Worm (Caenorhabditis elegans) whole organism, young adult: ENCODE measurements around the gene tcer-1.

ENCODE experiments used
- F10E7.11 ChIP-seq: sonication (generic microtip); optimal IDR thresholded peaks from 2 replicates; lab custom pipeline; 2017; ENCODE audit warnings: mild to moderate bottlenecking, missing genetic modification characterization, moderate library complexity, missing compliant biosample characterization
- F37B4.10 ChIP-seq: fragments of 200-800 bp; sonication (Bioruptor generic); IDR thresholded peaks from 2 replicates; pipeline ENCODE4 v1.3.6; 2022; ENCODE audit warnings: missing genetic modification characterization, missing compliant biosample characterization
- Y79H2A.3 ChIP-seq: fragments of 200-800 bp; sonication (Bioruptor generic); conservative IDR thresholded peaks from 2 replicates; pipeline ENCODE4 v1.3.6; 2022; ENCODE audit warnings: missing genetic modification reagents, missing genetic modification characterization, missing compliant biosample characterization
- ama-1 ChIP-seq, 3 experiments: fragments of 150-350 bp in 1 of 3; sonication (generic microtip) in 2 of 3; optimal IDR thresholded peaks; 2 replicates each; lab custom pipeline; 2014 to 2018; ENCODE audit warnings: missing biosample characterization in 2 of 3, missing genetic modification characterization in 2 of 3, missing genetic modification reagents in 2 of 3
- attf-6 ChIP-seq: fragments of 200-800 bp; sonication (Bioruptor generic); IDR thresholded peaks from 2 replicates; pipeline ENCODE4 v1.3.6; 2022; ENCODE audit warnings: missing genetic modification reagents, missing genetic modification characterization, missing compliant biosample characterization
- efl-1 ChIP-seq: fragments of 150-350 bp; optimal IDR thresholded peaks from 2 replicates; lab custom pipeline; 2014; ENCODE audit warnings: missing biosample characterization, missing genetic modification reagents, missing genetic modification characterization
- him-1 ChIP-seq: sonication (generic microtip); optimal IDR thresholded peaks from 2 replicates; lab custom pipeline; 2016; ENCODE audit warnings: missing genotype, missing genetic modification reagents, missing genetic modification characterization, missing compliant biosample characterization
- lin-40 ChIP-seq: sonication (generic microtip); optimal IDR thresholded peaks from 2 replicates; lab custom pipeline; 2016; ENCODE audit warnings: missing genetic modification characterization, mild to moderate bottlenecking, missing compliant biosample characterization, missing genotype, missing genetic modification reagents
- unc-62 ChIP-seq: fragments of 150-350 bp; optimal IDR thresholded peaks from 2 replicates; lab custom pipeline; 2014; ENCODE audit warnings: missing biosample characterization, missing genetic modification reagents, missing genetic modification characterization

- no peak for TF ChIP-seq ama-1 (optimal IDR thresholded peaks at IDR 0.05; lab: Kevin White, UChicago)
- no peak for TF ChIP-seq ama-1 (GFP tag; optimal IDR thresholded peaks at IDR 0.05; lab: Kevin White, UChicago)
- no peak for TF ChIP-seq F10E7.11 (tag; lab: Kevin White, UChicago)
- no peak for TF ChIP-seq Y79H2A.3 (GFP tag; lab: Robert Waterston, UW)
- no peak for TF ChIP-seq unc-62 (GFP tag; lab: Kevin White, UChicago)
- no peak for TF ChIP-seq him-1
- no peak for TF ChIP-seq efl-1
- TF ChIP-seq lin-40 (tag; lab: Kevin White, UChicago), result no peak
- TF ChIP-seq F37B4.10 (GFP tag; lab: Robert Waterston, UW), result no peak
- no peak for TF ChIP-seq attf-6 (GFP tag; lab: Robert Waterston, UW)
Measured at ce11 chrII:7031137-7031697, 18.7 kb downstream of the tcer-1 start.
